Worm (Caenorhabditis elegans) whole organism, L4/young adult: ENCODE results near the gene mks-3.

Experiments
- W03F9.2 ChIP-seq: fragments of 150-350 bp; optimal IDR thresholded peaks from 2 replicates; lab custom pipeline; 2014; ENCODE audit warnings: missing biosample characterization, missing genetic modification characterization
- dao-5 ChIP-seq: sonication (generic microtip); optimal IDR thresholded peaks from 2 replicates; lab custom pipeline; 2016; ENCODE audit warnings: missing genotype, missing genetic modification characterization, moderate library complexity, missing compliant biosample characterization
- him-1 ChIP-seq: sonication (generic microtip); optimal IDR thresholded peaks from 2 replicates; lab custom pipeline; 2016; ENCODE audit warnings: missing genotype, missing genetic modification reagents, missing genetic modification characterization, missing compliant biosample characterization

DNA sequence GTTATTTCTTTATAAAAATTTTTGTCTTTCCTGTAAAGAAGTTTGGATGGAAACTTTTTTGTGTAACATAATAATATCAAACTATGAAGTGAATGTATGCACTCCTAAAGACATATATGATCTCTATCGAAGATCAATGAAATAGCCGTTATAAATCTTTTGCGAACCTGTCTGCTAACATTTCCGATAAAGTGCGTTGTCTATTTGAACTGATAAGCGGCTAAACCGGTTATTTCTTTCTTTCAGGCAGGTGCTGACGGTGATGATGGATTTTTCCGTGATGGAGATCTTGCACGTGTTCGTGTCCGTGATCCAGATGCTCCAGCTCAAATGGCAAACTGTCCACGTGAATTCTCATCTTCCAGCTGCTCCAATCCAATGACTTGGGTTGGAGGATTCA, 52.0 kb downstream of the mks-3 start:
- TF ChIP-seq dao-5 (tag; lab: Kevin White, UChicago) (no peak), him-1 (no peak), W03F9.2 (tag; lab: Kevin White, UChicago) (no peak)
